Worm (Caenorhabditis elegans) whole organism, young adult: Measurements from ENCODE around the gene F35H12.1.

Experiments
- F49E8.2 ChIP-seq: sonication (generic microtip); optimal IDR thresholded peaks from 3 replicates; lab custom pipeline; 2017; ENCODE audit warnings: missing genetic modification characterization, mild to moderate bottlenecking, missing compliant biosample characterization, antibody characterized with exemption, moderate library complexity; ENCODE audit not compliant: insufficient read depth
- Y56A3A.18 ChIP-seq: fragments of 200-800 bp; sonication (Bioruptor generic); IDR thresholded peaks from 2 replicates; pipeline ENCODE4 v1.3.6; 2022; ENCODE audit warnings: missing genetic modification reagents, missing genetic modification characterization, missing compliant biosample characterization
- athp-1 ChIP-seq: sonication (generic microtip); optimal IDR thresholded peaks from 2 replicates; lab custom pipeline; 2017; ENCODE audit warnings: mild to moderate bottlenecking, missing genetic modification characterization, missing compliant biosample characterization
- ets-4 ChIP-seq: fragments of 200-800 bp; sonication (Bioruptor generic); optimal IDR thresholded peaks from 2 replicates; lab custom pipeline; 2018; ENCODE audit warnings: mild to moderate bottlenecking, missing genetic modification characterization, missing compliant biosample characterization

DNA sequence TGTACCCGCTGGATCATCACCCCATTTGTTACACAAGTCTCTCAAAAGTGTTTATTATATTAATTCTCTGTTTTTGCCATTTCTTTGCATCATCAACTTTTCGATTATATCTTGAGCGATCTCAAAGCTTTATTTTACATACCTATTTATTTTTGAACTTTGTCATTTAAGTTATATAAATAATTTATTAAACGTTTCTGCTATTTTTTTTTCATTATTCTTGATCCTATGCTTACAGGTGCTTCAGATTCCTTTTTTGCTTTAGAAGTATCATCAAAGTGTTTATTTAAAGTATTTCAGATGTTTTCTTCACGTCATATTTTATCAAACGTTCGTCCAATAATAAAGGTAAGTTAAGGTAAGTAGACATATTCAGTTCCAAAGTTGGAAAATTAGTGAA is 15.5 kb upstream of the F35H12.1 start, which contains the start of gene F35H12.5:
- no peak for TF ChIP-seq Y56A3A.18 (GFP tag; lab: Robert Waterston, UW)
- no peak for TF ChIP-seq ets-4 (GFP tag; lab: Kevin White, UChicago)
- TF ChIP-seq F49E8.2 (tag; lab: Kevin White, UChicago) = no peak
- no peak for TF ChIP-seq athp-1 (tag; lab: Kevin White, UChicago)
